Fruit fly (Drosophila melanogaster): Measurements from ENCODE around the gene Rac1.
A peak's percentile ranks its signal among the peaks of the same experiment; 100 is the strongest.

The Rac1 gene

dm6 chr3L:1275767-1276166 is 26.7 kb downstream of the Rac1 start, which contains the start of gene CG32333:
CG32333 (plus strand) TSS chr3L:1275956.
- TF ChIP-seq CG7045 (GFP tag; optimal IDR thresholded peaks at IDR 0.05) (no peak), Hr96 (GFP tag; optimal IDR thresholded peaks at IDR 0.05) (no peak), tj (GFP tag; optimal IDR thresholded peaks at IDR 0.05) (no peak), CG33017 (tag; optimal IDR thresholded peaks at IDR 0.05) (no peak), ovo (GFP tag; optimal IDR thresholded peaks at IDR 0.05) (no peak), CG5204 (GFP tag; optimal IDR thresholded peaks at IDR 0.05) (no peak), Clk (GFP tag; optimal IDR thresholded peaks at IDR 0.05) (no peak), pad (GFP tag; optimal IDR thresholded peaks at IDR 0.05) (no peak), toe (GFP tag; optimal IDR thresholded peaks at IDR 0.05) (no peak), cic (GFP tag; optimal IDR thresholded peaks at IDR 0.05) (no peak), bab1 (GFP tag; optimal IDR thresholded peaks at IDR 0.05) (no peak), Mnt (GFP tag; optimal IDR thresholded peaks at IDR 0.05) (no peak), CG1620 (GFP tag; optimal IDR thresholded peaks at IDR 0.05) (no peak), cnc (optimal IDR thresholded peaks at IDR 0.05) (no peak), Crg-1 (GFP tag; optimal IDR thresholded peaks at IDR 0.05) (no peak), CG11617 (GFP tag; optimal IDR thresholded peaks at IDR 0.05) (no peak), CG7101 (tag; optimal IDR thresholded peaks at IDR 0.05) (no peak), kay (GFP tag; ENCODE audit: borderline replicate concordance) (no peak)

- no peak for TF ChIP-seq toe (GFP tag; optimal IDR thresholded peaks at IDR 0.05)
- no peak for TF ChIP-seq CG1620 (GFP tag; optimal IDR thresholded peaks at IDR 0.05)
- TF ChIP-seq ovo (GFP tag; optimal IDR thresholded peaks at IDR 0.05), result no peak
- no peak for TF ChIP-seq kay (GFP tag; ENCODE audit: borderline replicate concordance)
- TF ChIP-seq cnc (optimal IDR thresholded peaks at IDR 0.05), result no peak
- TF ChIP-seq bab1 (GFP tag; optimal IDR thresholded peaks at IDR 0.05), result no peak
- TF ChIP-seq Hr96 (GFP tag; optimal IDR thresholded peaks at IDR 0.05), result no peak
- no peak for TF ChIP-seq CG7101 (tag; optimal IDR thresholded peaks at IDR 0.05)
- TF ChIP-seq CG5204 (GFP tag; optimal IDR thresholded peaks at IDR 0.05), result no peak
- TF ChIP-seq tj (GFP tag; optimal IDR thresholded peaks at IDR 0.05), result no peak
- no peak for TF ChIP-seq CG7045 (GFP tag; optimal IDR thresholded peaks at IDR 0.05)
- TF ChIP-seq CG33017 (tag; optimal IDR thresholded peaks at IDR 0.05), result no peak
- TF ChIP-seq CG11617 (GFP tag; optimal IDR thresholded peaks at IDR 0.05), result no peak
- TF ChIP-seq CG14711 (tag; optimal IDR thresholded peaks at IDR 0.05), result no peak
- TF ChIP-seq Crg-1 (GFP tag; optimal IDR thresholded peaks at IDR 0.05), result no peak
- TF ChIP-seq pad (GFP tag; optimal IDR thresholded peaks at IDR 0.05), result no peak
- TF ChIP-seq Mnt (GFP tag; optimal IDR thresholded peaks at IDR 0.05), result no peak
- TF ChIP-seq CG12768 (GFP tag; optimal IDR thresholded peaks at IDR 0.05), result no peak
Measured at dm6 chr3L:1269013-1269412, 33.5 kb downstream of the Rac1 start.

dm6 chr3L:1265423-1266002 is 37.0 kb downstream of the Rac1 start:
- no peak for TF ChIP-seq cnc (optimal IDR thresholded peaks at IDR 0.05)
- peak; percentile 34 for TF ChIP-seq kay (GFP tag; ENCODE audit: borderline replicate concordance)
- TF ChIP-seq cic (GFP tag; optimal IDR thresholded peaks at IDR 0.05), result no peak
- TF ChIP-seq ovo (GFP tag; optimal IDR thresholded peaks at IDR 0.05), result no peak

dm6 chr3L:1264998-1265397 is 37.5 kb downstream of the Rac1 start:
- TF ChIP-seq CG1620 (GFP tag; optimal IDR thresholded peaks at IDR 0.05) (no peak), Hr96 (GFP tag; optimal IDR thresholded peaks at IDR 0.05) (no peak), Clk (GFP tag; optimal IDR thresholded peaks at IDR 0.05) (no peak)

- TF ChIP-seq CG7101 (tag; optimal IDR thresholded peaks at IDR 0.05) (no peak), CG1620 (GFP tag; optimal IDR thresholded peaks at IDR 0.05) (no peak)
Measured at dm6 chr3L:1258547-1258946, 43.9 kb downstream of the Rac1 start.

DNA sequence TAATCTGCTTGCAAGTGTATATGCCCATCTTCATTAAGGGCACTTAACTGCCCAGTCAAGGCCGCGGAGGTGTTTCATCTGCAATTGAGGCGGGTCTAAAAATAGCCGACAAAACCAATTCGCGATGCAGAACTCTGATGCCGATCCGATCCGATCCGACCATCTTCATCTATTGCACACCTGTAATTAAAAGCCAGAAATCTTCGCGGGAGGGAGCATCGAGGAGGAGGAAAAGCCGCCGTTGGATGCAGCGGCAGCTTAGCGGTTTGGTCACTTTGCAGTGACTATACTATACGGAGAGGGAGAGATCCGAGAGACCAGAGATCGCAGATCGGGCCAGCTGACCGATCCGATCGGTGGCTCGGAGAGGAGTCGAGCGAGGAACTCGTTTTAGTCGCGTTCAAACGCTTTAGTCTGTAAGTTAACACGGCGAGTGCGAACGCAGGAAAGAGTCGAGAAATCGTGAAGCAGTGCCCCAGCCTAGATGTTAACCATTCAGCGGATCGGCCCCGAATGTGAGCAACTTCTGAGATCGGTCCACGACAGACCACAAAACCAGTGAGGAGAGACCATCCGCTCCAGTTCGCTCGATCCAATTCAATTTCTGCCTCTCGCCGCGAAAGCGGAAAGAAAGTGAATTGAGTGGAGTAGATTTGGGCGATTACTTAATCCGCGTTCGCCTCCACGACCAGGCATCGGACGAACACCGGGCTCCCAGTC is 46.3 kb downstream of the Rac1 start, which contains the start of gene tfc:
TSS of gene tfc (plus strand) at position 389 of the 720 bp plus-strand sequence.
- TF ChIP-seq CG7045 (GFP tag; optimal IDR thresholded peaks at IDR 0.05), result no peak
- no peak for TF ChIP-seq Crg-1 (GFP tag; optimal IDR thresholded peaks at IDR 0.05)
- TF ChIP-seq kay (GFP tag; ENCODE audit: borderline replicate concordance), result no peak
- TF ChIP-seq CG7101 (tag; optimal IDR thresholded peaks at IDR 0.05), result no peak
- no peak for TF ChIP-seq CG11617 (GFP tag; optimal IDR thresholded peaks at IDR 0.05)
- no peak for TF ChIP-seq Hr96 (GFP tag; optimal IDR thresholded peaks at IDR 0.05)
- no peak for TF ChIP-seq Mnt (GFP tag; optimal IDR thresholded peaks at IDR 0.05)
- TF ChIP-seq ovo (GFP tag; optimal IDR thresholded peaks at IDR 0.05), result no peak
- TF ChIP-seq CG14711 (tag; optimal IDR thresholded peaks at IDR 0.05), result no peak
- TF ChIP-seq Clk (GFP tag; optimal IDR thresholded peaks at IDR 0.05), result no peak
- no peak for TF ChIP-seq cic (GFP tag; optimal IDR thresholded peaks at IDR 0.05)
- no peak for TF ChIP-seq toe (GFP tag; optimal IDR thresholded peaks at IDR 0.05)
- TF ChIP-seq pad (GFP tag; optimal IDR thresholded peaks at IDR 0.05), result no peak
- TF ChIP-seq CG5204 (GFP tag; optimal IDR thresholded peaks at IDR 0.05), result no peak
- no peak for TF ChIP-seq CG1620 (GFP tag; optimal IDR thresholded peaks at IDR 0.05)

DNA sequence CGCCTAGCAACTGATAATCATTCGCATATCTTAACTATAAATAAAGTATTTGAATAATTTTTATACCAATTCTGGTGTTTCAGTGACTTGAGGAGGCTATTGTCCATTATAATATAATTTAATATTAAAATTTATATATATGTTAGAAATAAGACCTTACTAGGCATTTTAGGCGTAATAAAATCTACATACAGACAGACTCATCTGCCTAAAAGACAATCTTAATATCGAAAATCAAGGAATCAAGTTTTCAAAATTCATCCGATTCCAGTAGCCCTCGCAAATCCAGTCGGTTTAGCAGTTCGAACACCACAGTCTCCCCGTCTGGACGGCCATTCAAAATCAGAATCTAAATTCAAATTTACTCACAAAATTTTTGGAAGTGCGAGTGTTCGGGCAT is 50.8 kb downstream of the Rac1 start, which contains the start of the genes CG9130 and CG9133:
TSS of gene CG9130 (plus strand) at position 301 of the 400 bp plus-strand sequence.
TSS of gene CG9133 (plus strand) at position 301 of the 400 bp plus-strand sequence.
- TF ChIP-seq CG12768 (GFP tag; optimal IDR thresholded peaks at IDR 0.05), result no peak
- TF ChIP-seq CG14711 (tag; optimal IDR thresholded peaks at IDR 0.05), result no peak
- TF ChIP-seq CG11617 (GFP tag; optimal IDR thresholded peaks at IDR 0.05), result no peak
- TF ChIP-seq bab1 (GFP tag; optimal IDR thresholded peaks at IDR 0.05), result no peak
